Worm (Caenorhabditis elegans) whole organism, young adult: ENCODE results near the gene fbxb-19.

Experiments
- C17E4.6 ChIP-seq: fragments of 200-800 bp; sonication (Bioruptor generic); IDR thresholded peaks from 2 replicates; pipeline ENCODE4 v1.3.6; 2022; ENCODE audit warnings: missing genetic modification reagents, missing genetic modification characterization, missing compliant biosample characterization
- F23B12.7 ChIP-seq: sonication (generic microtip); optimal IDR thresholded peaks from 2 replicates; lab custom pipeline; 2017; ENCODE audit warnings: missing genetic modification characterization, mild to moderate bottlenecking, missing compliant biosample characterization, antibody characterized with exemption, moderate library complexity; ENCODE audit not compliant: insufficient read depth
- Y67H2A.10 ChIP-seq: fragments of 200-800 bp; sonication (Bioruptor generic); conservative IDR thresholded peaks from 2 replicates; pipeline ENCODE4 v1.3.6; 2022; ENCODE audit warnings: missing genetic modification reagents, missing genetic modification characterization, missing compliant biosample characterization
- akir-1 ChIP-seq: fragments of 200-800 bp; sonication (Bioruptor generic); optimal IDR thresholded peaks from 2 replicates; lab custom pipeline; 2018; ENCODE audit warnings: mild to moderate bottlenecking, missing genetic modification characterization, moderate library complexity, missing compliant biosample characterization
- attf-3 ChIP-seq: fragments of 200-800 bp; sonication (Bioruptor generic); conservative IDR thresholded peaks from 2 replicates; pipeline ENCODE4 v1.3.6; 2022; ENCODE audit warnings: missing genetic modification reagents, missing genetic modification characterization, missing compliant biosample characterization
- bed-2 ChIP-seq: fragments of 200-800 bp; sonication (Bioruptor generic); IDR thresholded peaks from 2 replicates; pipeline ENCODE4 v1.3.6; 2022; ENCODE audit warnings: missing genetic modification reagents, missing genetic modification characterization, missing compliant biosample characterization
- him-1 ChIP-seq: sonication (generic microtip); optimal IDR thresholded peaks from 2 replicates; lab custom pipeline; 2016; ENCODE audit warnings: missing genotype, missing genetic modification reagents, missing genetic modification characterization, missing compliant biosample characterization
- repo-1 ChIP-seq: sonication (generic microtip); optimal IDR thresholded peaks from 2 replicates; lab custom pipeline; 2017; ENCODE audit warnings: mild to moderate bottlenecking, missing genetic modification characterization, missing compliant biosample characterization
- zfh-2 ChIP-seq: fragments of 200-800 bp; sonication (Bioruptor generic); conservative IDR thresholded peaks from 2 replicates; pipeline ENCODE4 v1.3.6; 2022; ENCODE audit warnings: missing genetic modification reagents, missing genetic modification characterization, missing compliant biosample characterization

DNA sequence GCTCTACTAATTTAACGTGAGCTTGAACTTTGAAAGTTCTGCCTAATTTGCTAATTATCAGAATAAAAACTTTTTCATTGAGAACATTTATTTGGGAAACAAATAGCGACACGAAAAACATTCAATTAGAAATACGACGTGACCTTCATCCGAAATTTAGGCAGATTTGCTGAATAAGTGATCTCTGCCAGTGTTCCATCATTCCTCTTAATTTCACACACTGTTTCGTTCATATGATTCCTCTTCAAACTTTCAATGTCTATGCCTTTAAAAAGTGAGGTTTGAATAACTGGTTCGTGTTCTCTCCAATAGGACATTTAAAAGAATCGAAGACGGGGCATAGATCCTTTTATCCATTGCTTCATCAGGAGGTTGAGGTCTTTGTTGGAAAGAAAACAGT is 38.5 kb downstream of the fbxb-19 start, which contains the start of gene fbxb-20:
- no peak for TF ChIP-seq repo-1 (tag; lab: Kevin White, UChicago)
- TF ChIP-seq akir-1 (GFP tag; lab: Kevin White, UChicago): no peak
- TF ChIP-seq bed-2 (GFP tag; lab: Robert Waterston, UW): no peak
- no peak for TF ChIP-seq attf-3 (GFP tag; lab: Robert Waterston, UW)
- TF ChIP-seq C17E4.6: no peak
- TF ChIP-seq F23B12.7 (tag; lab: Kevin White, UChicago): no peak
- no peak for TF ChIP-seq Y67H2A.10
- no peak for TF ChIP-seq him-1 (tag; lab: Kevin White, UChicago)
- TF ChIP-seq zfh-2 (GFP tag; lab: Robert Waterston, UW): no peak
